Fruit fly (Drosophila melanogaster) whole organism, embryonic: ENCODE data around the gene HHEX.

Source experiments
- CG1233 ChIP-seq: fragments of 200-800 bp; sonication (Bioruptor generic); optimal IDR thresholded peaks from 4 replicates; lab custom pipeline; 2018; ENCODE audit warnings: missing biosample characterization, mild to moderate bottlenecking, missing genetic modification characterization
- CG13287 ChIP-seq: fragments of 200-800 bp; sonication (Bioruptor generic); IDR thresholded peaks from 2 replicates; pipeline ENCODE4 v1.3.6; 2022; ENCODE audit warnings: missing biosample characterization, missing genetic modification characterization; ENCODE audit not compliant: partially characterized antibody
- CG13775 ChIP-seq: fragments of 200-800 bp; sonication (Bioruptor generic); optimal IDR thresholded peaks from 3 replicates; lab custom pipeline; 2017; ENCODE audit warnings: missing biosample characterization, mild to moderate bottlenecking, missing genetic modification characterization
- CG15073 ChIP-seq: fragments of 200-800 bp; sonication (Bioruptor generic); optimal IDR thresholded peaks from 2 replicates; lab custom pipeline; 2016; ENCODE audit warnings: missing biosample characterization, missing genetic modification characterization
- CG18476 ChIP-seq: fragments of 200-800 bp; sonication (Bioruptor generic); optimal IDR thresholded peaks from 2 replicates; lab custom pipeline; 2016; ENCODE audit warnings: missing biosample characterization, mild to moderate bottlenecking, missing genetic modification characterization
- CG18619 ChIP-seq: fragments of 200-800 bp; sonication (Bioruptor generic); optimal IDR thresholded peaks from 3 replicates; lab custom pipeline; 2017; ENCODE audit warnings: missing biosample characterization, mild to moderate bottlenecking, missing genetic modification characterization
- CG2712 ChIP-seq: fragments of 200-800 bp; optimal IDR thresholded peaks from 3 replicates; lab custom pipeline; 2019; ENCODE audit warnings: missing biosample characterization, mild to moderate bottlenecking, missing genetic modification characterization, moderate library complexity
- CG3065 ChIP-seq: fragments of 200-800 bp; sonication (Bioruptor generic); optimal IDR thresholded peaks from 2 replicates; lab custom pipeline; 2016; ENCODE audit warnings: missing biosample characterization, missing genetic modification characterization
- CG32767 ChIP-seq: fragments of 200-800 bp; sonication (Bioruptor generic); IDR thresholded peaks from 2 replicates; pipeline ENCODE4 v1.3.6; 2022; ENCODE audit warnings: missing biosample characterization, missing genetic modification characterization
- CG32772 ChIP-seq: fragments of 200-800 bp; sonication (Bioruptor generic); IDR thresholded peaks from 2 replicates; pipeline ENCODE4 v1.3.6; 2022; ENCODE audit warnings: missing biosample characterization, missing genetic modification characterization
- CG34224 ChIP-seq: fragments of 200-800 bp; sonication (Bioruptor generic); IDR thresholded peaks from 3 replicates; pipeline ENCODE4 v1.3.6; 2022; ENCODE audit warnings: missing biosample characterization, missing genetic modification characterization; ENCODE audit not compliant: partially characterized antibody
- CG3838 ChIP-seq: fragments of 200-800 bp; sonication (Bioruptor generic); optimal IDR thresholded peaks from 3 replicates; lab custom pipeline; 2016; ENCODE audit warnings: missing biosample characterization, missing genetic modification characterization
- CG4328 ChIP-seq: fragments of 200-800 bp; sonication (Bioruptor generic); optimal IDR thresholded peaks from 3 replicates; lab custom pipeline; 2017; ENCODE audit warnings: missing biosample characterization, missing genetic modification reagents, missing genetic modification characterization
- CG4617 ChIP-seq: fragments of 200-800 bp; sonication (Bioruptor generic); optimal IDR thresholded peaks from 3 replicates; lab custom pipeline; 2016; ENCODE audit warnings: missing biosample characterization, missing genetic modification characterization, borderline replicate concordance
- CG5953 ChIP-seq: fragments of 200-800 bp; sonication (Bioruptor generic); IDR thresholded peaks from 2 replicates; pipeline ENCODE4 v1.3.6; 2022; ENCODE audit warnings: missing biosample characterization, missing genetic modification characterization
- CG6683 ChIP-seq: fragments of 200-800 bp; sonication (Bioruptor generic); optimal IDR thresholded peaks from 2 replicates; lab custom pipeline; 2017; ENCODE audit warnings: missing biosample characterization, mild to moderate bottlenecking, missing genetic modification characterization, missing genetic modification reagents
- CG6689 ChIP-seq: fragments of 200-800 bp; sonication (Bioruptor generic); IDR thresholded peaks from 2 replicates; pipeline ENCODE4 v1.3.6; 2022; ENCODE audit warnings: missing biosample characterization, missing genetic modification characterization
- CG7271 ChIP-seq: fragments of 200-800 bp; sonication (Bioruptor generic); optimal IDR thresholded peaks from 2 replicates; lab custom pipeline; 2018; ENCODE audit warnings: missing biosample characterization, mild to moderate bottlenecking, missing genetic modification characterization, moderate library complexity
- CG8765 ChIP-seq: fragments of 200-800 bp; sonication (Bioruptor generic); IDR thresholded peaks from 2 replicates; pipeline ENCODE4 v1.3.6; 2022; ENCODE audit warnings: missing biosample characterization, missing genetic modification characterization
- CHES-1-like ChIP-seq: fragments of 200-800 bp; sonication (Bioruptor generic); optimal IDR thresholded peaks from 2 replicates; lab custom pipeline; 2016; ENCODE audit warnings: missing biosample characterization, missing genetic modification characterization
- Dp ChIP-seq: fragments of 200-800 bp; sonication (Bioruptor generic); optimal IDR thresholded peaks from 2 replicates; lab custom pipeline; 2018; ENCODE audit warnings: missing biosample characterization, mild to moderate bottlenecking, missing genetic modification characterization, moderate library complexity
- HLHmδ ChIP-seq: fragments of 200-800 bp; sonication (Bioruptor generic); optimal IDR thresholded peaks from 2 replicates; lab custom pipeline; 2018; ENCODE audit warnings: missing biosample characterization, mild to moderate bottlenecking, missing genetic modification characterization, moderate library complexity
- Hmx ChIP-seq: fragments of 200-800 bp; sonication (Bioruptor generic); optimal IDR thresholded peaks from 2 replicates; lab custom pipeline; 2016; ENCODE audit warnings: missing biosample characterization, missing genetic modification characterization
- Lpt ChIP-seq: fragments of >200 bp; optimal IDR thresholded peaks from 2 replicates; lab custom pipeline; 2018; ENCODE audit warnings: missing biosample characterization, missing genetic modification characterization
- MBD-R2 ChIP-seq: fragments of 200-800 bp; sonication (Bioruptor generic); IDR thresholded peaks from 2 replicates; pipeline ENCODE4 v1.3.6; 2022; ENCODE audit warnings: missing biosample characterization, missing genetic modification characterization
- Spps ChIP-seq: fragments of 200-800 bp; sonication (Bioruptor generic); optimal IDR thresholded peaks from 2 replicates; lab custom pipeline; 2018; ENCODE audit warnings: missing biosample characterization, mild to moderate bottlenecking, missing genetic modification characterization
- Tbp ChIP-seq: fragments of >200 bp; optimal IDR thresholded peaks from 2 replicates; lab custom pipeline; 2018; ENCODE audit warnings: missing biosample characterization, missing genetic modification characterization
- ato ChIP-seq: fragments of 200-800 bp; sonication (Bioruptor generic); IDR thresholded peaks from 2 replicates; pipeline ENCODE4 v1.3.6; 2022; ENCODE audit warnings: missing biosample characterization, missing genetic modification characterization; ENCODE audit not compliant: partially characterized antibody
- btn ChIP-seq: fragments of 200-800 bp; sonication (Bioruptor generic); optimal IDR thresholded peaks from 2 replicates; lab custom pipeline; 2016; ENCODE audit warnings: missing biosample characterization, missing genetic modification characterization
- chinmo ChIP-seq: fragments of 200-800 bp; sonication (Bioruptor generic); IDR thresholded peaks from 4 replicates; pipeline ENCODE4 v1.3.6; 2022; ENCODE audit warnings: missing biosample characterization, missing genetic modification characterization; ENCODE audit not compliant: partially characterized antibody
- crc ChIP-seq: fragments of 200-800 bp; sonication (Bioruptor generic); optimal IDR thresholded peaks from 2 replicates; lab custom pipeline; 2016; ENCODE audit warnings: missing biosample characterization, missing genetic modification characterization
- en ChIP-seq: fragments of 200-800 bp; sonication (Bioruptor generic); optimal IDR thresholded peaks from 2 replicates; lab custom pipeline; 2016; ENCODE audit warnings: missing biosample characterization, missing genetic modification characterization
- eve ChIP-seq, 2 experiments: fragments of >200 bp; optimal IDR thresholded peaks; 2 replicates each; lab custom pipeline; 2017; ENCODE audit warnings: missing biosample characterization in 2 of 2, missing genetic modification characterization in 2 of 2
- ewg ChIP-seq: fragments of 200-800 bp; sonication (Bioruptor generic); optimal IDR thresholded peaks from 3 replicates; lab custom pipeline; 2017; ENCODE audit warnings: mild to moderate bottlenecking, missing biosample characterization, missing genetic modification reagents, missing genetic modification characterization
- exex ChIP-seq: fragments of 200-800 bp; sonication (Bioruptor generic); optimal IDR thresholded peaks from 4 replicates; lab custom pipeline; 2018; ENCODE audit warnings: missing biosample characterization, mild to moderate bottlenecking, missing genetic modification characterization, moderate library complexity
- gt ChIP-seq: fragments of 200-800 bp; sonication (Bioruptor generic); IDR thresholded peaks from 2 replicates; pipeline ENCODE4 v1.3.6; 2022; ENCODE audit warnings: missing biosample characterization, missing genetic modification characterization
- hkb ChIP-seq, 2 experiments: fragments of 200-800 bp in 1 of 2; fragments of >200 bp in 1 of 2; sonication (Bioruptor generic) in 1 of 2; IDR thresholded peaks in 1 of 2; optimal IDR thresholded peaks in 1 of 2; 2 replicates each; pipeline versions ENCODE4 v1.3.6 to Lab custom; 2017 to 2022; ENCODE audit warnings: missing biosample characterization in 1 of 2, missing genetic modification characterization in 1 of 2
- ind ChIP-seq: fragments of 200-800 bp; sonication (Bioruptor generic); optimal IDR thresholded peaks from 3 replicates; lab custom pipeline; 2016; ENCODE audit warnings: missing biosample characterization, missing genetic modification characterization
- mam ChIP-seq: fragments of 200-800 bp; sonication (Bioruptor generic); optimal IDR thresholded peaks from 3 replicates; lab custom pipeline; 2016; ENCODE audit warnings: missing biosample characterization, missing genetic modification characterization
- otp ChIP-seq: fragments of 200-800 bp; sonication (Bioruptor generic); IDR thresholded peaks from 3 replicates; pipeline ENCODE4, ENCODE4 v1.3.6; 2022; ENCODE audit warnings: missing biosample characterization, missing genetic modification characterization
- peb ChIP-seq: fragments of 200-800 bp; sonication (Bioruptor generic); IDR thresholded peaks from 2 replicates; pipeline ENCODE4 v1.3.6; 2022; ENCODE audit warnings: missing biosample characterization, missing genetic modification characterization
- ro ChIP-seq: fragments of 200-800 bp; sonication (Bioruptor generic); IDR thresholded peaks from 2 replicates; pipeline ENCODE4 v1.3.6; 2022; ENCODE audit warnings: missing biosample characterization, missing genetic modification characterization
- sens ChIP-seq: fragments of 200-800 bp; sonication (Bioruptor generic); peaks from one replicate; lab custom pipeline; 2016; ENCODE audit warnings: missing biosample characterization, missing genetic modification characterization
- sqz ChIP-seq: fragments of 200-800 bp; sonication (Bioruptor generic); optimal IDR thresholded peaks from 3 replicates; lab custom pipeline; 2018; ENCODE audit warnings: missing biosample characterization, mild to moderate bottlenecking, missing genetic modification characterization
- tna ChIP-seq: fragments of 200-800 bp; sonication (Bioruptor generic); IDR thresholded peaks from 2 replicates; pipeline ENCODE4 v1.3.6; 2022; ENCODE audit warnings: missing biosample characterization, missing genetic modification characterization; ENCODE audit not compliant: partially characterized antibody
- vnd ChIP-seq: fragments of 200-800 bp; sonication (Bioruptor generic); IDR thresholded peaks from 3 replicates; pipeline ENCODE4 v1.3.6; 2022; ENCODE audit warnings: missing biosample characterization, missing genetic modification characterization; ENCODE audit not compliant: partially characterized antibody

HHEX gene

DNA sequence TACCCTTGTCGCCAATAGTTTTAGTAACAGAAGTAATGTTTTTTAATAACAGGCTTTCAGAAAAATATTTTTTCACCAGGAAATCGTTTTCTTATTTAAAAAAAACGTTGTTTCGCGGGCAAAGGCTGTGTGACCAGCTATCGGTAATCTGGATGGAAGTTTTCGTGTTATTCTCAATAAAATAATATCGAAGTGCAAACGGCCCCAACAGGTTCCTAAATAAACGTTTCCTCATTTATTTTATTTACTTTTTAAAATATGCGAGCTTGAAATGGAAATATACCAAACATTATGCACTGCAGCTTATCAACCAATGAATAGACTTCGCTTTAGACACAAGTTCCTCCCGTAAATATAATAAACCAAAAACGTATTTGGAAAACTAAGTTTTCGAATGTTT is 49.3 kb upstream of the HHEX start, which contains the start of gene Ice2 (continued):
- TF ChIP-seq CG2712 (tag; lab: Kevin White, UChicago), result peak; percentile 44
- TF ChIP-seq CG34224 (GFP tag; lab: Robert Waterston, UW), result no peak
- no peak for TF ChIP-seq CG8765 (GFP tag; lab: Robert Waterston, UW)
- no peak for TF ChIP-seq btn (GFP tag; lab: Kevin White, UChicago)
- peak; percentile 66 for TF ChIP-seq CG13287 (GFP tag; lab: Robert Waterston, UW)
- TF ChIP-seq CG18619 (GFP tag; lab: Kevin White, UChicago), result no peak
- TF ChIP-seq gt, result no peak
- TF ChIP-seq CG3838 (GFP tag; lab: Kevin White, UChicago), result no peak
- TF ChIP-seq sqz (GFP tag; lab: Kevin White, UChicago), result no peak
- no peak for TF ChIP-seq CG1233 (GFP tag; lab: Kevin White, UChicago)
- TF ChIP-seq CG4617, result peak; percentile 56
- TF ChIP-seq peb (GFP tag; lab: Robert Waterston, UW), result no peak
- no peak for TF ChIP-seq ato (GFP tag; lab: Robert Waterston, UW)
- no peak for TF ChIP-seq en (GFP tag; lab: Kevin White, UChicago)
- TF ChIP-seq CG32767 (GFP tag; lab: Robert Waterston, UW), result no peak

DNA sequence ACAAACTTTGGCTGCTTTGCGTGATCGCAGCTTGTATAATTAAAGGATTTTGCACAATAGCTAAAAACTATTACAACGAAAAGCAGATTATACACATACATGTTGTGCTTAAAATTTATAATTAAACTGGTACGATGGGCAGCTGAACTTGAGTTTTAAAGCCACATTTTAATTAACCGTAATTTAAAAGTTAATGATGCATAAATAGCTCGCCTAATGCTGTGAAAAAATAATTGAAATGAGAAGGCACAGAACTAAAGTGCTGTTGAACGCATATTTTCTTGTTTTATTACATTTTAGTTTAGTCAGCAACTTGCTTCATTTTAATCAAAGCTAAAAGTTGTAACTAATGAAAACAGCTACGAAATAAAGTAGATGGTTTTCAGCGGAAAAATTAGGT is 48.9 kb upstream of the HHEX start, which contains the start of gene Obp93a:
Gene Obp93a (minus strand): TSS at position 101 of the 400 bp plus-strand sequence.
- TF ChIP-seq CHES-1-like (no peak), CG18476 (GFP tag; lab: Kevin White, UChicago) (no peak), sens (GFP tag; lab: Kevin White, UChicago) (no peak), Dp (GFP tag; lab: Kevin White, UChicago) (no peak), crc (no peak), CG4328 (GFP tag; lab: Kevin White, UChicago) (no peak), otp (no peak), CG15073 (GFP tag; lab: Kevin White, UChicago) (no peak), CG5953 (GFP tag; lab: Robert Waterston, UW) (no peak), CG3065 (GFP tag; lab: Kevin White, UChicago) (no peak)

DNA sequence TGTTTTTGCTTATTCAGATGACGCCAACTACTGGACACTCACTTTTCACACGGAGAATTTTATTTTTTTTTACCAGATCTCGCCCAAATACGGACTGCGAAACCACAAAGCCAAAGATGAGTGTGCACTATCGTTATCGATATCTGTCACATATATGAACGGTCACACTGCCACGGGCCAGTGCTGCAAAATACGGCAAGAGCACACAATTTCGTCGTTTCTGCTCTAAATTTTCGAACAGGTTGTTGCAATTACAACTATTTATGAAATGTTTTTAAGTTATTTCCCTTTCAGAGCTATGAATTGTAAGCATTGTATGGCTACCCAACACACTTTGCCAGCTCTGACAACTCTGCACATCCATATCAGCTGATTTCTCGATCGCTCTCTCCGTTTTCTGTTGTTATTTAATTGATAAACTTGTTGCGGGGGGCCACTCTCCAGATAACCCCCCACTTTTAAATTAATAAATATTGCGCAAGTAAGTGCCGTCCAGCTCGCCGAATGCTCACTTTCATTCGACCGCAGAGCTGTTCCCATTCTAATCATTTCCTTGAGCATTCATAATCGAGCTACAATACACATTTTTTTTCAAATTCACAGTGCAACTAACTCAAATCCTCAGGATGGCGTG is 46.7 kb upstream of the HHEX start, which contains the start of the genes slmb and CG5793:
Gene slmb (minus strand): TSS at position 134 of the 634 bp plus-strand sequence.
Gene CG5793 (plus strand): TSS at position 222 of the 634 bp plus-strand sequence.
- TF ChIP-seq CG32772 (GFP tag; lab: Robert Waterston, UW) (no peak), CG13287 (GFP tag; lab: Robert Waterston, UW) (peak; percentile 80), mam (GFP tag; lab: Kevin White, UChicago) (peak; percentile 74), eve (GFP tag; optimal IDR thresholded peaks at IDR 0.05; lab: Kevin White, UChicago) (no peak), CG8765 (GFP tag; lab: Robert Waterston, UW) (no peak), tna (GFP tag; lab: Robert Waterston, UW) (peak; percentile 47), Spps (tag; lab: Kevin White, UChicago) (no peak), ato (GFP tag; lab: Robert Waterston, UW) (0 out of 2 replicates have a peak, but pooled peaks have one; percentile 49), CG7271 (tag; lab: Kevin White, UChicago) (no peak), chinmo (GFP tag; lab: Robert Waterston, UW) (no peak), Hmx (GFP tag; lab: Kevin White, UChicago) (no peak), HLHmδ (no peak), CG13775 (GFP tag; lab: Kevin White, UChicago) (peak; percentile 18), MBD-R2 (peak; percentile 80), ind (GFP tag; lab: Kevin White, UChicago) (peak; percentile 48), Lpt (no peak), CG15073 (GFP tag; lab: Kevin White, UChicago) (no peak), CG6683 (GFP tag; lab: Kevin White, UChicago) (no peak), Tbp (GFP tag; lab: Kevin White, UChicago) (no peak), ewg (GFP tag; lab: Kevin White, UChicago) (no peak), vnd (GFP tag; lab: Robert Waterston, UW) (0 out of 3 replicates have a peak, but pooled peaks have one; percentile 53), hkb (optimal IDR thresholded peaks at IDR 0.05; lab: Kevin White, UChicago) (no peak), hkb (GFP tag; IDR thresholded peaks at IDR 0.05; lab: Robert Waterston, UW) (peak; percentile 37; the same call in 1 of the 2 replicates), exex (tag; lab: Kevin White, UChicago) (no peak), ro (GFP tag; lab: Robert Waterston, UW) (no peak), CG6689 (GFP tag; lab: Robert Waterston, UW) (no peak)
